Worm (Caenorhabditis elegans): Measurements from ENCODE around the gene T16H12.13.

Gene T16H12.13

DNA sequence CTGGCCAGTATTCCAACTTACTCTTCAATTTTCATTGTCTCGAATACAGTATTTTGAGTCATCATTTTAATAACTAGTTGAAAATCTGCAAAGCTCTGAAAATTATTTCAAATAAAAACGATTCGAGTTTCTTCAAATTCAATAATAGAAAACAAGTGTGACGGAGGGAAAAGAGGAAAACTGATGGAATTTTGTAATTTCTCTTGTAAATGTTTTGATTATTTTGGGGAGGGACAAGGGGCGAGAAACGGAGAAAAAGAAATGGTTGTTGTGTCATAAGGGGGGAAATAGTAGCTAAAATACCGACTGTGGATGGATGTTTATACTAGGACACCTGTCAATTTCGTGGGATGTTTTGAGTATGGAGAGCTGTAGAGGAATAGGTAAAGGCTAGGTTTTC is 7.1 kb upstream of the T16H12.13 start, which contains the start of gene T16G12.9:
Gene T16G12.9, minus strand, starts transcription at position 101 of the 400 bp plus-strand sequence.
- TF ChIP-seq sem-2 (GFP tag; optimal IDR thresholded peaks at IDR 0.05) = no peak
- no peak for TF ChIP-seq unc-39 (tag; optimal IDR thresholded peaks at IDR 0.05)
- no peak for TF ChIP-seq unc-62 (GFP tag; optimal IDR thresholded peaks at IDR 0.05)
- no peak for TF ChIP-seq nhr-28 (tag; optimal IDR thresholded peaks at IDR 0.05)
- TF ChIP-seq zip-8 (tag; optimal IDR thresholded peaks at IDR 0.05) = no peak
- TF ChIP-seq M03D4.4 (tag; optimal IDR thresholded peaks at IDR 0.05) = no peak
- no peak for TF ChIP-seq elt-1 (tag; optimal IDR thresholded peaks at IDR 0.05; ENCODE audit: borderline replicate concordance, insufficient read depth)
- TF ChIP-seq blmp-1 (tag; optimal IDR thresholded peaks at IDR 0.05) = no peak
- TF ChIP-seq unc-120 (tag; optimal IDR thresholded peaks at IDR 0.05; ENCODE audit: poor library complexity, severe bottlenecking) = no peak
- no peak for TF ChIP-seq ztf-11 (tag; optimal IDR thresholded peaks at IDR 0.05)
- TF ChIP-seq lin-32 (GFP tag; optimal IDR thresholded peaks at IDR 0.05) = no peak

DNA sequence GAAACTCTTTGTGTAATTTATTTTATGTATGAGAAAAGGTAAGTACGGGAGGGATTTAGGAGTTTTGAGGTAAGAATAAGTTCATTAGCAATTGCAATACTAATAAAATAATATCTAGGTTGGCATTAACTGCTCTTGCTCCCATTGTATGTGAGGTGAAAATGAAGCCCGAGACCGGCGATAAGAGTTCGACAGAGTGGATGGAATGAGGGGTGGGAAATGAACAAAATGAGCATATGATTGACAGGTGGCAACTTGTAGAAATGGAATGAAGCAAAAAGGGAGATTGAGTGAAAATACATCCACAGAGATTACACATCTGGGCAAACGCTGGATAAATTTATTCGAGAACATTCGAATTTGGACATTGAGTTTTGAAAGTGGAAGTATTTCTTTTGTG is 6.4 kb upstream of the T16H12.13 start:
- TF ChIP-seq nhr-12 (tag; optimal IDR thresholded peaks at IDR 0.05) (no peak), nhr-2 (tag; optimal IDR thresholded peaks at IDR 0.05) (no peak), pha-4 (tag; optimal IDR thresholded peaks at IDR 0.05) (no peak), ztf-11 (tag; optimal IDR thresholded peaks at IDR 0.05) (no peak), elt-1 (tag; optimal IDR thresholded peaks at IDR 0.05; ENCODE audit: borderline replicate concordance, insufficient read depth) (no peak), unc-120 (tag; optimal IDR thresholded peaks at IDR 0.05; ENCODE audit: poor library complexity, severe bottlenecking) (no peak), zip-8 (tag; optimal IDR thresholded peaks at IDR 0.05) (no peak), lin-13 (tag; optimal IDR thresholded peaks at IDR 0.05) (no peak), unc-39 (tag; optimal IDR thresholded peaks at IDR 0.05) (no peak), ceh-39 (tag; optimal IDR thresholded peaks at IDR 0.05) (no peak), ham-2 (GFP tag; optimal IDR thresholded peaks at IDR 0.05) (no peak), blmp-1 (tag; optimal IDR thresholded peaks at IDR 0.05) (no peak), cnd-1 (tag; optimal IDR thresholded peaks at IDR 0.05) (no peak), drap-1 (GFP tag; optimal IDR thresholded peaks at IDR 0.05) (no peak), tbx-8 (GFP tag; optimal IDR thresholded peaks at IDR 0.05) (no peak), nhr-237 (tag; optimal IDR thresholded peaks at IDR 0.05) (no peak), mep-1 (tag; optimal IDR thresholded peaks at IDR 0.05) (no peak), ceh-43 (GFP tag; optimal IDR thresholded peaks at IDR 0.05) (no peak), lin-32 (GFP tag; optimal IDR thresholded peaks at IDR 0.05) (no peak)

DNA sequence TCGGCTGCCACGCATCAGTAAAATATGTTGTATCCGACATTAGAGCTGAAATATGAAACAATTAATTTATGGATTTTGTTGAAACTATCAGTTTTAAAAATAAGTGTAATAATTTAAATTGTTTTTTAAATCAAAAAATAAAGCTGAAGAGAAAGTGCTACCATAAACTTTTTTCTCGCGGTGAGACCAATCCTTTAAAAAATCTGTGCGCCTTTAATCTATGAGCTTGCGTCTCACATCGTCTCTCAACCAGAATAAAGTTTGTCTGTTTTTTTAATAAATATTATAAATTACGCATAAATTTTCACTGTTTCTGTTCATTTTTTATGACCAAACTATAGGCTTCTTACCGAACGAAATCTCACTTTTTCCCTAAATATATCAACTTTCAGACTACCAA is 2.0 kb upstream of the T16H12.13 start, which contains the start of gene T16H12.3:
Gene T16H12.3, minus strand, starts transcription at position 51 of the 400 bp plus-strand sequence.
- no peak for TF ChIP-seq mls-2 (tag; optimal IDR thresholded peaks at IDR 0.05)
- TF ChIP-seq unc-120 (tag; optimal IDR thresholded peaks at IDR 0.05; ENCODE audit: poor library complexity, severe bottlenecking) = no peak
- TF ChIP-seq nhr-12 (tag; optimal IDR thresholded peaks at IDR 0.05) = no peak
- no peak for TF ChIP-seq ces-1 (GFP tag; optimal IDR thresholded peaks at IDR 0.05)
- TF ChIP-seq M03D4.4 (tag; optimal IDR thresholded peaks at IDR 0.05) = no peak
- TF ChIP-seq sem-2 (GFP tag; optimal IDR thresholded peaks at IDR 0.05) = no peak
- no peak for TF ChIP-seq snpc-4 (tag; optimal IDR thresholded peaks at IDR 0.05)
- no peak for TF ChIP-seq ztf-11 (tag; optimal IDR thresholded peaks at IDR 0.05)
- no peak for TF ChIP-seq tbx-8 (GFP tag; optimal IDR thresholded peaks at IDR 0.05)
- TF ChIP-seq ceh-83 (GFP tag; optimal IDR thresholded peaks at IDR 0.05) = no peak
- TF ChIP-seq elt-3 (tag; optimal IDR thresholded peaks at IDR 0.05) = no peak
- no peak for TF ChIP-seq sptf-1 (tag; optimal IDR thresholded peaks at IDR 0.05)
- TF ChIP-seq unc-62 (GFP tag; optimal IDR thresholded peaks at IDR 0.05) = no peak

ce11 chrIII:10085574-10085973 is 371 bp downstream of the T16H12.13 start:
- no peak for TF ChIP-seq M03D4.4 (tag; optimal IDR thresholded peaks at IDR 0.05)
- no peak for TF ChIP-seq ztf-11 (tag; optimal IDR thresholded peaks at IDR 0.05)
- TF ChIP-seq tbx-8 (GFP tag; optimal IDR thresholded peaks at IDR 0.05) = no peak
- no peak for TF ChIP-seq bed-3 (GFP tag; optimal IDR thresholded peaks at IDR 0.05)
- no peak for TF ChIP-seq nhr-76 (tag; optimal IDR thresholded peaks at IDR 0.05)
- no peak for TF ChIP-seq ceh-39 (tag; optimal IDR thresholded peaks at IDR 0.05)
- TF ChIP-seq drap-1 (GFP tag; optimal IDR thresholded peaks at IDR 0.05) = no peak
- TF ChIP-seq ceh-43 (GFP tag; optimal IDR thresholded peaks at IDR 0.05) = no peak
- TF ChIP-seq pha-4 (tag; optimal IDR thresholded peaks at IDR 0.05) = no peak

DNA sequence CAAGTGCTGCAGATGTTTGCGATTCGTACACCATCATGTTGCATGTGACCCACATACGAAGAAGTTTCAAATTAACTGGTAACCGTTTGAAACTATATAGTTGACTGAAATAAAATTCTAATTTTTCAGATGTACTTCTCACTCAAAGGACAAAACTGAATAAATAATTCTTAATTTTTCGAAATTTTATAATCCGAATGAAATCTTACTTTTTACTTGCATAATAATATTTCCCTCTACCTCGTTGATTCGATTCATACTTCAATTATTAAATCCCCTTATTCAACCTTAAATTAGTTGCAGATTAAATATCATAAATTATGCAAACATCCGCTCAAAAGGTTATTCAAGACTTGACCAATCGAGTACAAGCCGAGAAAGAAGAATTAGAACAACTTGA is 780 bp downstream of the T16H12.13 start, which contains the start of gene T16H12.2:
Gene T16H12.2, plus strand, starts transcription at position 301 of the 400 bp plus-strand sequence.
- TF ChIP-seq drap-1 (GFP tag; optimal IDR thresholded peaks at IDR 0.05) = no peak
- no peak for TF ChIP-seq nhr-12 (tag; optimal IDR thresholded peaks at IDR 0.05)
- no peak for TF ChIP-seq nhr-28 (tag; optimal IDR thresholded peaks at IDR 0.05)
- no peak for TF ChIP-seq nhr-237 (tag; optimal IDR thresholded peaks at IDR 0.05)
- TF ChIP-seq lsy-2 (tag; optimal IDR thresholded peaks at IDR 0.05) = no peak
- no peak for TF ChIP-seq mep-1 (tag; optimal IDR thresholded peaks at IDR 0.05)
- TF ChIP-seq lin-13 (tag; optimal IDR thresholded peaks at IDR 0.05) = no peak
- no peak for TF ChIP-seq snpc-4 (tag; optimal IDR thresholded peaks at IDR 0.05)
- no peak for TF ChIP-seq nhr-2 (tag; optimal IDR thresholded peaks at IDR 0.05)
- TF ChIP-seq unc-120 (tag; optimal IDR thresholded peaks at IDR 0.05; ENCODE audit: poor library complexity, severe bottlenecking) = no peak
- TF ChIP-seq unc-39 (tag; optimal IDR thresholded peaks at IDR 0.05) = no peak
- TF ChIP-seq ham-2 (GFP tag; optimal IDR thresholded peaks at IDR 0.05) = no peak

All from whole organism, mixed stage, embryonic.